Fruit fly (Drosophila melanogaster): ENCODE data around the gene Taf12.

Taf12 gene

dm6 chr3R:11661712-11662111, 17.8 kb downstream of the Taf12 start (continued):
- TF ChIP-seq CG3838 (GFP tag; optimal IDR thresholded peaks at IDR 0.05) (no peak), dimm (GFP tag; IDR thresholded peaks at IDR 0.05) (peak; percentile 20; the same call in 1 of the 2 replicates), CG12391 (tag; optimal IDR thresholded peaks at IDR 0.05) (peak; percentile 59), caup (GFP tag; optimal IDR thresholded peaks at IDR 0.05; ENCODE audit: severe bottlenecking) (peak; percentile 30), Ptx1 (GFP tag; IDR thresholded peaks at IDR 0.05) (peak; percentile 60), B-H2 (GFP tag; optimal IDR thresholded peaks at IDR 0.05) (no peak), kay (GFP tag; optimal IDR thresholded peaks at IDR 0.05) (no peak), ems (GFP tag; optimal IDR thresholded peaks at IDR 0.05) (peak; percentile 4), hkb (optimal IDR thresholded peaks at IDR 0.05) (no peak), hkb (GFP tag; IDR thresholded peaks at IDR 0.05) (peak; percentile 64), ewg (GFP tag; optimal IDR thresholded peaks at IDR 0.05) (peak; percentile 31), CG17359 (tag; optimal IDR thresholded peaks at IDR 0.05) (peak; percentile 59), fd3F (GFP tag; optimal IDR thresholded peaks at IDR 0.05) (peak; percentile 20), croc (GFP tag; conservative IDR thresholded peaks at IDR 0.05) (0 out of 3 replicates have a peak, but pooled peaks have one; percentile 15), Sox102F (GFP tag; optimal IDR thresholded peaks at IDR 0.05) (peak; percentile 66), CG11560 (tag; IDR thresholded peaks at IDR 0.05) (no peak), CG8089 (GFP tag; optimal IDR thresholded peaks at IDR 0.05) (no peak), CG1233 (GFP tag; optimal IDR thresholded peaks at IDR 0.05) (peak; percentile 24), CG12769 (tag; optimal IDR thresholded peaks at IDR 0.05) (peak; percentile 67), gcm2 (GFP tag; optimal IDR thresholded peaks at IDR 0.05) (peak; percentile 23), CG9797 (GFP tag; optimal IDR thresholded peaks at IDR 0.05) (no peak), wdn (GFP tag; IDR thresholded peaks at IDR 0.05) (no peak), CG6813 (GFP tag; optimal IDR thresholded peaks at IDR 0.05) (peak; percentile 37), sd (tag; optimal IDR thresholded peaks at IDR 0.05) (peak; percentile 22), CG7839 (tag; optimal IDR thresholded peaks at IDR 0.05) (peak; percentile 66), Hmx (GFP tag; optimal IDR thresholded peaks at IDR 0.05) (no peak), CG30403 (GFP tag; optimal IDR thresholded peaks at IDR 0.05) (peak; percentile 34), otp (GFP tag; IDR thresholded peaks at IDR 0.05) (0 out of 3 replicates have a peak, but pooled peaks have one; percentile 17), CG12219 (GFP tag; optimal IDR thresholded peaks at IDR 0.05) (peak; percentile 57), Doc3 (GFP tag; IDR thresholded peaks at IDR 0.05; ENCODE audit: partially characterized antibody) (no peak), dmrt99B (tag; optimal IDR thresholded peaks at IDR 0.05) (peak; percentile 80), tll (GFP tag; optimal IDR thresholded peaks at IDR 0.05) (no peak), C15 (GFP tag; IDR thresholded peaks at IDR 0.05) (no peak), bowl (GFP tag; IDR thresholded peaks at IDR 0.05) (peak; percentile 28; the same call in 1 of the 2 replicates), Aef1 (GFP tag; IDR thresholded peaks at IDR 0.05) (0 out of 3 replicates have a peak, but pooled peaks have one; percentile 33), CG8388 (GFP tag; optimal IDR thresholded peaks at IDR 0.05) (no peak), fu2 (GFP tag; optimal IDR thresholded peaks at IDR 0.05) (no peak), Doc2 (GFP tag; IDR thresholded peaks at IDR 0.05) (no peak), dpn (GFP tag; optimal IDR thresholded peaks at IDR 0.05) (peak in 1 of 2 experiments; percentile 19), prd (optimal IDR thresholded peaks at IDR 0.05) (no peak), prd (GFP tag; IDR thresholded peaks at IDR 0.05) (peak; percentile 44; the same call in 2 of the 3 replicates), Meics (GFP tag; optimal IDR thresholded peaks at IDR 0.05) (peak; percentile 25), Asciz (GFP tag; optimal IDR thresholded peaks at IDR 0.05) (peak; percentile 51), BEAF-32 (GFP tag; optimal IDR thresholded peaks at IDR 0.05) (no peak), CG3407 (GFP tag; optimal IDR thresholded peaks at IDR 0.05) (peak; percentile 14), Med (GFP tag) (peak; percentile 84), CG4424 (GFP tag; optimal IDR thresholded peaks at IDR 0.05) (no peak), ken (GFP tag; IDR thresholded peaks at IDR 0.05) (no peak), CkIIα-i1 (GFP tag; IDR thresholded peaks at IDR 0.05) (no peak), sob (GFP tag; IDR thresholded peaks at IDR 0.05) (peak; percentile 58; the same call in 1 of the 2 replicates), CG32532 (GFP tag; IDR thresholded peaks at IDR 0.05) (peak; percentile 38; the same call in 1 of the 2 replicates)

Measured in whole organism, embryonic.